Fruit fly (Drosophila melanogaster) whole organism, embryonic: ENCODE data around the gene CG31010.

Experiments used
- B-H2 ChIP-seq: fragments of 200-800 bp; sonication (Bioruptor generic); optimal IDR thresholded peaks from 2 replicates; lab custom pipeline; 2018; ENCODE audit warnings: missing biosample characterization, mild to moderate bottlenecking, missing genetic modification characterization
- CG10366 ChIP-seq: fragments of 200-800 bp; sonication (Bioruptor generic); IDR thresholded peaks from 2 replicates; pipeline ENCODE4 v1.3.6; 2022; ENCODE audit warnings: missing biosample characterization, missing genetic modification characterization
- CG11504 ChIP-seq: fragments of 200-800 bp; sonication (Bioruptor generic); optimal IDR thresholded peaks from 3 replicates; lab custom pipeline; 2019; ENCODE audit warnings: missing biosample characterization, mild to moderate bottlenecking, missing genetic modification characterization, moderate library complexity
- CG11560 ChIP-seq: fragments of 200-800 bp; sonication (Bioruptor generic); IDR thresholded peaks from 3 replicates; pipeline ENCODE4 v1.3.6; 2022; ENCODE audit warnings: missing biosample characterization, missing genetic modification characterization
- CG12659 ChIP-seq: fragments of 200-800 bp; sonication (Bioruptor generic); optimal IDR thresholded peaks from 3 replicates; lab custom pipeline; 2017; ENCODE audit warnings: mild to moderate bottlenecking, missing biosample characterization, missing genetic modification reagents, missing genetic modification characterization
- CG13424 ChIP-seq: fragments of 200-800 bp; sonication (Bioruptor generic); optimal IDR thresholded peaks from 2 replicates; lab custom pipeline; 2019; ENCODE audit warnings: missing biosample characterization, mild to moderate bottlenecking, missing genetic modification characterization, moderate library complexity
- CG15479 ChIP-seq: fragments of 200-800 bp; sonication (Bioruptor generic); optimal IDR thresholded peaks from 3 replicates; lab custom pipeline; 2019; ENCODE audit warnings: missing biosample characterization, mild to moderate bottlenecking, missing genetic modification characterization, moderate library complexity
- CG1602 ChIP-seq: fragments of 200-800 bp; sonication (Bioruptor generic); optimal IDR thresholded peaks from 3 replicates; lab custom pipeline; 2016; ENCODE audit warnings: missing biosample characterization, missing genetic modification characterization
- CG2129 ChIP-seq: fragments of 200-800 bp; sonication (Bioruptor generic); IDR thresholded peaks from 2 replicates; pipeline ENCODE4 v1.3.6; 2022; ENCODE audit warnings: missing biosample characterization, missing genetic modification characterization; ENCODE audit not compliant: partially characterized antibody
- CG2202 ChIP-seq: fragments of 200-800 bp; sonication (Bioruptor generic); optimal IDR thresholded peaks from 2 replicates; lab custom pipeline; 2018; ENCODE audit warnings: missing biosample characterization, mild to moderate bottlenecking, missing genetic modification characterization
- CG2678 ChIP-seq: fragments of 200-800 bp; sonication (Bioruptor generic); optimal IDR thresholded peaks from 3 replicates; lab custom pipeline; 2019; ENCODE audit warnings: missing biosample characterization, mild to moderate bottlenecking, missing genetic modification characterization, moderate library complexity
- CG31388 ChIP-seq: fragments of 200-800 bp; sonication (Bioruptor generic); optimal IDR thresholded peaks from 2 replicates; lab custom pipeline; 2016; ENCODE audit warnings: missing biosample characterization, missing genetic modification characterization
- CG33213 ChIP-seq: fragments of 200-800 bp; sonication (Bioruptor generic); optimal IDR thresholded peaks from 3 replicates; lab custom pipeline; 2016; ENCODE audit warnings: missing biosample characterization, missing genetic modification characterization
- CG5180 ChIP-seq: fragments of 200-800 bp; sonication (Bioruptor generic); optimal IDR thresholded peaks from 3 replicates; lab custom pipeline; 2017; ENCODE audit warnings: missing biosample characterization, missing genetic modification characterization, mild to moderate bottlenecking, moderate library complexity, missing genetic modification reagents
- CG6683 ChIP-seq: fragments of 200-800 bp; sonication (Bioruptor generic); optimal IDR thresholded peaks from 2 replicates; lab custom pipeline; 2017; ENCODE audit warnings: missing biosample characterization, mild to moderate bottlenecking, missing genetic modification characterization, missing genetic modification reagents
- CG7839 ChIP-seq: fragments of 200-800 bp; sonication (Bioruptor generic); optimal IDR thresholded peaks from 3 replicates; lab custom pipeline; 2018; ENCODE audit warnings: missing biosample characterization, mild to moderate bottlenecking, missing genetic modification characterization, moderate library complexity
- CG8924 ChIP-seq: fragments of 200-800 bp; optimal IDR thresholded peaks from 3 replicates; lab custom pipeline; 2019; ENCODE audit warnings: missing biosample characterization, mild to moderate bottlenecking, missing genetic modification characterization, moderate library complexity
- CG9727 ChIP-seq: fragments of 200-800 bp; sonication (Bioruptor generic); optimal IDR thresholded peaks from 3 replicates; lab custom pipeline; 2017; ENCODE audit warnings: missing biosample characterization, mild to moderate bottlenecking, missing genetic modification characterization
- CoRest ChIP-seq: fragments of 200-800 bp; sonication (Bioruptor generic); optimal IDR thresholded peaks from 3 replicates; lab custom pipeline; 2018; ENCODE audit warnings: missing biosample characterization, mild to moderate bottlenecking, missing genetic modification characterization, moderate library complexity
- Drgx ChIP-seq: fragments of 200-800 bp; sonication (Bioruptor generic); IDR thresholded peaks from 2 replicates; pipeline ENCODE4 v1.3.6; 2022; ENCODE audit warnings: missing biosample characterization, missing genetic modification characterization
- HmgD ChIP-seq: fragments of 200-800 bp; sonication (Bioruptor generic); optimal IDR thresholded peaks from 3 replicates; lab custom pipeline; 2016; ENCODE audit warnings: missing biosample characterization, missing genetic modification characterization
- Hr3 ChIP-seq: fragments of 200-800 bp; sonication (Bioruptor generic); optimal IDR thresholded peaks from 3 replicates; lab custom pipeline; 2016; ENCODE audit warnings: missing biosample characterization, missing genetic modification characterization
- Med ChIP-seq: fragments of 200-800 bp; sonication (Bioruptor generic); peaks from one replicate; lab custom pipeline; 2016; ENCODE audit warnings: missing biosample characterization, missing genetic modification characterization, mild to moderate bottlenecking, inconsistent platforms, moderate library complexity
- NK7.1 ChIP-seq: fragments of 200-800 bp; sonication (Bioruptor generic); optimal IDR thresholded peaks from 3 replicates; lab custom pipeline; 2016; ENCODE audit warnings: missing biosample characterization, missing genetic modification characterization
- Ptx1 ChIP-seq: fragments of 200-800 bp; sonication (Bioruptor generic); IDR thresholded peaks from 2 replicates; pipeline ENCODE4 v1.3.6; 2022; ENCODE audit warnings: missing biosample characterization, missing genetic modification characterization
- Six4 ChIP-seq: fragments of 200-800 bp; sonication (Bioruptor generic); optimal IDR thresholded peaks from 2 replicates; lab custom pipeline; 2016; ENCODE audit warnings: missing biosample characterization, missing genetic modification characterization
- Sox100B ChIP-seq: fragments of 200-800 bp; sonication (Bioruptor generic); optimal IDR thresholded peaks from 3 replicates; lab custom pipeline; 2018; ENCODE audit warnings: missing biosample characterization, mild to moderate bottlenecking, missing genetic modification characterization
- Spps ChIP-seq: fragments of 200-800 bp; sonication (Bioruptor generic); optimal IDR thresholded peaks from 2 replicates; lab custom pipeline; 2018; ENCODE audit warnings: missing biosample characterization, mild to moderate bottlenecking, missing genetic modification characterization
- TFAM ChIP-seq: fragments of 200-800 bp; sonication (Bioruptor generic); optimal IDR thresholded peaks from 2 replicates; lab custom pipeline; 2017; ENCODE audit warnings: missing biosample characterization, missing genetic modification characterization, inconsistent platforms
- Trl ChIP-seq, 3 experiments: fragments of >200 bp in 2 of 3; fragments of 200-800 bp in 1 of 3; sonication (Bioruptor generic) in 1 of 3; optimal IDR thresholded peaks; 2 replicates in 1 of 3; 3 replicates in 2 of 3; lab custom pipeline; 2016 to 2017; ENCODE audit warnings: missing biosample characterization in 1 of 3, missing genetic modification characterization in 1 of 3
- Xbp1 ChIP-seq: fragments of 200-800 bp; sonication (Bioruptor generic); optimal IDR thresholded peaks from 3 replicates; lab custom pipeline; 2016; ENCODE audit warnings: missing biosample characterization, mild to moderate bottlenecking, missing genetic modification characterization
- ash1 ChIP-seq: fragments of 200-800 bp; sonication (Bioruptor generic); optimal IDR thresholded peaks from 2 replicates; lab custom pipeline; 2018; ENCODE audit warnings: missing biosample characterization, mild to moderate bottlenecking, missing genetic modification characterization
- chinmo ChIP-seq: fragments of 200-800 bp; sonication (Bioruptor generic); IDR thresholded peaks from 4 replicates; pipeline ENCODE4 v1.3.6; 2022; ENCODE audit warnings: missing biosample characterization, missing genetic modification characterization; ENCODE audit not compliant: partially characterized antibody
- ci ChIP-seq: fragments of 200-800 bp; sonication (Bioruptor generic); IDR thresholded peaks from 3 replicates; pipeline ENCODE4 v1.3.6; 2022; ENCODE audit warnings: missing biosample characterization, missing genetic modification characterization
- disco-r ChIP-seq: fragments of 200-800 bp; sonication (Bioruptor generic); optimal IDR thresholded peaks from 2 replicates; lab custom pipeline; 2016; ENCODE audit warnings: missing biosample characterization, missing genetic modification characterization
- dmrt11E ChIP-seq: fragments of 200-800 bp; sonication (Bioruptor generic); optimal IDR thresholded peaks from 3 replicates; lab custom pipeline; 2018; ENCODE audit warnings: missing biosample characterization, mild to moderate bottlenecking, missing genetic modification characterization, moderate library complexity
- gfzf ChIP-seq: fragments of 200-800 bp; sonication (Bioruptor generic); optimal IDR thresholded peaks from 2 replicates; lab custom pipeline; 2016; ENCODE audit warnings: missing biosample characterization, mild to moderate bottlenecking, missing genetic modification characterization, moderate library complexity
- grn ChIP-seq: fragments of 200-800 bp; sonication (Bioruptor generic); optimal IDR thresholded peaks from 3 replicates; lab custom pipeline; 2017; ENCODE audit warnings: missing biosample characterization, missing genetic modification characterization
- hbn ChIP-seq: fragments of 200-800 bp; sonication (Bioruptor generic); IDR thresholded peaks from 2 replicates; pipeline ENCODE4 v1.3.6; 2022; ENCODE audit warnings: missing biosample characterization, missing genetic modification characterization; ENCODE audit not compliant: partially characterized antibody
- kni ChIP-seq: fragments of 200-800 bp; sonication (Bioruptor generic); optimal IDR thresholded peaks from 3 replicates; lab custom pipeline; 2017; ENCODE audit warnings: mild to moderate bottlenecking, missing biosample characterization, missing genetic modification reagents, missing genetic modification characterization
- pb ChIP-seq: fragments of 200-800 bp; sonication (Bioruptor generic); optimal IDR thresholded peaks from 3 replicates; lab custom pipeline; 2016; ENCODE audit warnings: missing biosample characterization, missing genetic modification characterization
- pum ChIP-seq: fragments of 200-800 bp; sonication (Bioruptor generic); optimal IDR thresholded peaks from 2 replicates; lab custom pipeline; 2016; ENCODE audit warnings: missing biosample characterization, missing genetic modification characterization
- sens ChIP-seq: fragments of 200-800 bp; sonication (Bioruptor generic); peaks from one replicate; lab custom pipeline; 2016; ENCODE audit warnings: missing biosample characterization, missing genetic modification characterization
- so ChIP-seq: fragments of 200-800 bp; sonication (Bioruptor generic); IDR thresholded peaks from 3 replicates; pipeline ENCODE4 v1.3.6; 2022; ENCODE audit warnings: missing biosample characterization, missing genetic modification characterization
- ssp ChIP-seq: fragments of 200-800 bp; sonication (Bioruptor generic); IDR thresholded peaks from 2 replicates; pipeline ENCODE4 v1.3.6; 2022; ENCODE audit warnings: missing biosample characterization, missing genetic modification characterization
- stwl ChIP-seq: fragments of 200-800 bp; sonication (Bioruptor generic); optimal IDR thresholded peaks from 3 replicates; lab custom pipeline; 2018; ENCODE audit warnings: missing biosample characterization, mild to moderate bottlenecking, missing genetic modification characterization, moderate library complexity
- tin ChIP-seq: fragments of 200-800 bp; sonication (Bioruptor generic); optimal IDR thresholded peaks from 3 replicates; lab custom pipeline; 2016; ENCODE audit warnings: missing biosample characterization, missing genetic modification characterization
- ttk ChIP-seq: fragments of 200-800 bp; sonication (Bioruptor generic); IDR thresholded peaks from 2 replicates; pipeline ENCODE4 v2.1.2; 2022; ENCODE audit warnings: missing biosample characterization, missing genetic modification characterization
- zen2 ChIP-seq: fragments of 200-800 bp; sonication (Bioruptor generic); IDR thresholded peaks from 3 replicates; pipeline ENCODE4 v1.3.6; 2022; ENCODE audit warnings: missing biosample characterization, missing genetic modification characterization; ENCODE audit not compliant: partially characterized antibody
- zf30C ChIP-seq: fragments of 200-800 bp; sonication (Bioruptor generic); optimal IDR thresholded peaks from 3 replicates; lab custom pipeline; 2018; ENCODE audit warnings: missing biosample characterization, mild to moderate bottlenecking, missing genetic modification characterization
- zfh2 ChIP-seq: fragments of 200-800 bp; sonication (Bioruptor generic); optimal IDR thresholded peaks from 2 replicates; lab custom pipeline; 2016; ENCODE audit warnings: missing biosample characterization, missing genetic modification characterization

CG31010 gene

DNA sequence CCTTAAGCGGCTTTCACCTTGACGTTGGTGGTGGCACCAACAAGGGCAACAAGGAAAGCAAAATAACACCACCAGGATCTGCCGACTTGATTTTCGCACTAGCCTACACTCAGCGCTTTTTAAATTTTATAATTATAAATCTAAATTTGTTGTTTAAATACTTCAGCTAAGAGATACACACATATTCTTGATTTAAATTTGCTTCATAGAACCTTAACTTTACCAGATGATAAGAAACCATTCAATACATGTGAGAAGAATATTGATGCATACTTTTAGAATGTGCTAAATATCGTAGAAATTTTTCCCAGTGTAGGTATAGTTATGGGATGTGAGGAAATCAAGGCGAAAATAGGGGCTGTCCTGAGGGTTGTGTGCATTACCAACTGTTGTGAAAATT, 27.2 kb upstream of the CG31010 start (continued):
- TF ChIP-seq CG6683 (GFP tag; lab: Kevin White, UChicago) (no peak), CG10366 (GFP tag; lab: Robert Waterston, UW) (no peak), gfzf (GFP tag; lab: Kevin White, UChicago) (no peak), sens (peak; percentile 21), ttk (no peak), CG2129 (GFP tag; lab: Robert Waterston, UW) (no peak), chinmo (GFP tag; lab: Robert Waterston, UW) (no peak), pum (GFP tag; lab: Kevin White, UChicago) (no peak), hbn (GFP tag; lab: Robert Waterston, UW) (no peak), B-H2 (no peak), CG7839 (peak; percentile 21), CG15479 (GFP tag; lab: Kevin White, UChicago) (no peak), CG5180 (no peak), CG9727 (GFP tag; lab: Kevin White, UChicago) (peak; percentile 22), grn (GFP tag; lab: Kevin White, UChicago) (no peak), zen2 (GFP tag; lab: Robert Waterston, UW) (no peak), kni (GFP tag; lab: Kevin White, UChicago) (no peak), zf30C (GFP tag; lab: Kevin White, UChicago) (peak; percentile 74), so (GFP tag; lab: Robert Waterston, UW) (no peak), Drgx (GFP tag; lab: Robert Waterston, UW) (no peak), Xbp1 (GFP tag; lab: Kevin White, UChicago) (no peak), ssp (GFP tag; lab: Robert Waterston, UW) (no peak), ash1 (GFP tag; lab: Kevin White, UChicago) (no peak), zfh2 (GFP tag; lab: Kevin White, UChicago) (no peak), Ptx1 (no peak), Med (GFP tag; lab: Kevin White, UChicago) (peak; percentile 14), CG31388 (GFP tag; lab: Kevin White, UChicago) (no peak), Trl (optimal IDR thresholded peaks at IDR 0.05; lab: Kevin White, UChicago) (no peak), Trl (GFP tag; optimal IDR thresholded peaks at IDR 0.05; lab: Kevin White, UChicago) (no peak), ci (no peak), CoRest (tag; lab: Kevin White, UChicago) (peak; percentile 10), CG1602 (GFP tag; lab: Kevin White, UChicago) (no peak), Six4 (no peak), CG11504 (tag; lab: Kevin White, UChicago) (peak; percentile 56), Hr3 (no peak), CG12659 (GFP tag; lab: Kevin White, UChicago) (no peak), disco-r (GFP tag; lab: Kevin White, UChicago) (no peak), dmrt11E (tag; lab: Kevin White, UChicago) (peak; percentile 72), CG2202 (tag; lab: Kevin White, UChicago) (peak; percentile 22), CG11560 (no peak), HmgD (GFP tag; lab: Kevin White, UChicago) (no peak), pb (GFP tag; lab: Kevin White, UChicago) (no peak), Spps (peak; percentile 42), CG33213 (GFP tag; lab: Kevin White, UChicago) (no peak), TFAM (GFP tag; lab: Kevin White, UChicago) (no peak), Sox100B (GFP tag; lab: Kevin White, UChicago) (peak; percentile 17), stwl (tag; lab: Kevin White, UChicago) (no peak), NK7.1 (GFP tag; lab: Kevin White, UChicago) (no peak), tin (GFP tag; lab: Kevin White, UChicago) (no peak), CG13424 (peak; percentile 14), CG2678 (tag; lab: Kevin White, UChicago) (peak; percentile 42), CG8924 (tag; lab: Kevin White, UChicago) (peak; percentile 36)
